Fruit fly (Drosophila melanogaster) whole organism, embryonic: ENCODE measurements around the gene Oamb.
A peak's percentile ranks its signal among the peaks of the same experiment; 100 is the strongest.

Experiments
- Ada2b ChIP-seq: fragments of 200-800 bp; sonication (Bioruptor generic); IDR thresholded peaks from 2 replicates; pipeline ENCODE4 v1.3.6; 2022; ENCODE audit warnings: missing biosample characterization, missing genetic modification characterization
- CG11504 ChIP-seq: fragments of 200-800 bp; sonication (Bioruptor generic); optimal IDR thresholded peaks from 3 replicates; lab custom pipeline; 2019; ENCODE audit warnings: missing biosample characterization, mild to moderate bottlenecking, missing genetic modification characterization, moderate library complexity
- CG1233 ChIP-seq: fragments of 200-800 bp; sonication (Bioruptor generic); optimal IDR thresholded peaks from 4 replicates; lab custom pipeline; 2018; ENCODE audit warnings: missing biosample characterization, mild to moderate bottlenecking, missing genetic modification characterization
- CG13296 ChIP-seq: fragments of 200-800 bp; sonication (Bioruptor generic); optimal IDR thresholded peaks from 3 replicates; lab custom pipeline; 2018; ENCODE audit warnings: missing biosample characterization, mild to moderate bottlenecking, missing genetic modification characterization
- CG13894 ChIP-seq: fragments of 200-800 bp; sonication (Bioruptor generic); optimal IDR thresholded peaks from 3 replicates; lab custom pipeline; 2018; ENCODE audit warnings: missing biosample characterization, mild to moderate bottlenecking, missing genetic modification characterization, moderate library complexity
- CG15269 ChIP-seq: fragments of 200-800 bp; sonication (Bioruptor generic); optimal IDR thresholded peaks from 2 replicates; lab custom pipeline; 2018; ENCODE audit warnings: missing biosample characterization, mild to moderate bottlenecking, missing genetic modification characterization, moderate library complexity
- CG1529 ChIP-seq: fragments of 200-800 bp; sonication (Bioruptor generic); optimal IDR thresholded peaks from 3 replicates; lab custom pipeline; 2018; ENCODE audit warnings: missing biosample characterization, missing genetic modification characterization
- CG1603 ChIP-seq: fragments of 200-800 bp; sonication (Bioruptor generic); optimal IDR thresholded peaks from 2 replicates; lab custom pipeline; 2019; ENCODE audit warnings: missing biosample characterization, mild to moderate bottlenecking, missing genetic modification characterization, moderate library complexity
- CG18764 ChIP-seq: fragments of 200-800 bp; sonication (Bioruptor generic); optimal IDR thresholded peaks from 3 replicates; lab custom pipeline; 2016; ENCODE audit warnings: missing biosample characterization, missing genetic modification characterization
- CG31441 ChIP-seq: fragments of 200-800 bp; sonication (Bioruptor generic); IDR thresholded peaks from 2 replicates; pipeline ENCODE4 v1.3.6; 2022; ENCODE audit warnings: missing biosample characterization, missing genetic modification characterization
- CG3281 ChIP-seq: fragments of 200-800 bp; sonication (Bioruptor generic); optimal IDR thresholded peaks from 3 replicates; lab custom pipeline; 2017; ENCODE audit warnings: missing biosample characterization, mild to moderate bottlenecking, missing genetic modification characterization
- CG3847 ChIP-seq: fragments of 200-800 bp; sonication (Bioruptor generic); IDR thresholded peaks from 2 replicates; pipeline ENCODE4 v1.3.6; 2022; ENCODE audit warnings: missing biosample characterization, missing genetic modification characterization
- CG3995 ChIP-seq: fragments of 200-800 bp; sonication (Bioruptor generic); optimal IDR thresholded peaks from 3 replicates; lab custom pipeline; 2016; ENCODE audit warnings: missing biosample characterization, missing genetic modification characterization
- CG9727 ChIP-seq: fragments of 200-800 bp; sonication (Bioruptor generic); optimal IDR thresholded peaks from 3 replicates; lab custom pipeline; 2017; ENCODE audit warnings: missing biosample characterization, mild to moderate bottlenecking, missing genetic modification characterization
- E2f1 ChIP-seq: fragments of 200-800 bp; sonication (Bioruptor generic); IDR thresholded peaks from 2 replicates; pipeline ENCODE4 v1.3.6; 2022; ENCODE audit warnings: missing biosample characterization, missing genetic modification characterization
- Ets65A ChIP-seq: fragments of 200-800 bp; sonication (Bioruptor generic); peaks from one replicate; lab custom pipeline; 2016; ENCODE audit warnings: missing biosample characterization, missing genetic modification characterization
- Fer1 ChIP-seq: fragments of 200-800 bp; sonication (Bioruptor generic); optimal IDR thresholded peaks from 2 replicates; lab custom pipeline; 2017; ENCODE audit warnings: missing biosample characterization, mild to moderate bottlenecking, missing genetic modification characterization
- Fer3 ChIP-seq: fragments of 200-800 bp; sonication (Bioruptor generic); optimal IDR thresholded peaks from 2 replicates; lab custom pipeline; 2018; ENCODE audit warnings: missing biosample characterization, mild to moderate bottlenecking, missing genetic modification characterization, moderate library complexity
- Hmr ChIP-seq: fragments of 200-800 bp; sonication (Bioruptor generic); optimal IDR thresholded peaks from 3 replicates; lab custom pipeline; 2017; ENCODE audit warnings: mild to moderate bottlenecking, missing biosample characterization, missing genetic modification reagents, missing genetic modification characterization
- Hr51 ChIP-seq, 2 experiments: fragments of 200-800 bp; sonication (Bioruptor generic); optimal IDR thresholded peaks; 2 replicates in 1 of 2; 3 replicates in 1 of 2; lab custom pipeline; 2016 to 2018; ENCODE audit warnings: missing biosample characterization in 2 of 2, missing genetic modification characterization in 2 of 2, mild to moderate bottlenecking in 1 of 2, moderate library complexity in 1 of 2
- Mrtf ChIP-seq: fragments of 200-800 bp; sonication (Bioruptor generic); IDR thresholded peaks from 3 replicates; pipeline ENCODE4 v1.3.6; 2022; ENCODE audit warnings: missing biosample characterization, missing genetic modification characterization
- Ptx1 ChIP-seq: fragments of 200-800 bp; sonication (Bioruptor generic); IDR thresholded peaks from 2 replicates; pipeline ENCODE4 v1.3.6; 2022; ENCODE audit warnings: missing biosample characterization, missing genetic modification characterization
- Sox102F ChIP-seq: fragments of 200-800 bp; sonication (Bioruptor generic); optimal IDR thresholded peaks from 2 replicates; lab custom pipeline; 2018; ENCODE audit warnings: missing biosample characterization, mild to moderate bottlenecking, missing genetic modification characterization, moderate library complexity
- abd-A ChIP-seq: fragments of 200-800 bp; sonication (Bioruptor generic); optimal IDR thresholded peaks from 3 replicates; lab custom pipeline; 2019; ENCODE audit warnings: missing biosample characterization, mild to moderate bottlenecking, missing genetic modification characterization, moderate library complexity
- ac ChIP-seq: fragments of 200-800 bp; sonication (Bioruptor generic); optimal IDR thresholded peaks from 3 replicates; lab custom pipeline; 2017; ENCODE audit warnings: missing biosample characterization, mild to moderate bottlenecking, missing genetic modification characterization
- aop ChIP-seq: fragments of 200-800 bp; sonication (Bioruptor generic); IDR thresholded peaks from 2 replicates; pipeline ENCODE4 v1.3.6; 2022; ENCODE audit warnings: missing biosample characterization, missing genetic modification characterization
- ato ChIP-seq: fragments of 200-800 bp; sonication (Bioruptor generic); IDR thresholded peaks from 2 replicates; pipeline ENCODE4 v1.3.6; 2022; ENCODE audit warnings: missing biosample characterization, missing genetic modification characterization; ENCODE audit not compliant: partially characterized antibody
- caup ChIP-seq: fragments of 200-800 bp; sonication (Bioruptor generic); optimal IDR thresholded peaks from 3 replicates; lab custom pipeline; 2017; ENCODE audit warnings: missing biosample characterization, mild to moderate bottlenecking, missing genetic modification characterization, moderate library complexity; ENCODE audit not compliant: severe bottlenecking
- crp ChIP-seq, 2 experiments: fragments of 200-800 bp; sonication (Bioruptor generic); optimal IDR thresholded peaks; 2 replicates in 1 of 2; 3 replicates in 1 of 2; lab custom pipeline; 2017; ENCODE audit warnings: missing biosample characterization in 2 of 2, missing genetic modification characterization in 2 of 2, mild to moderate bottlenecking in 1 of 2, moderate library complexity in 1 of 2
- cwo ChIP-seq: fragments of 200-800 bp; sonication (Bioruptor generic); optimal IDR thresholded peaks from 3 replicates; lab custom pipeline; 2017; ENCODE audit warnings: missing biosample characterization, missing genetic modification characterization, mild to moderate bottlenecking, moderate library complexity, missing genetic modification reagents
- dimm ChIP-seq: fragments of 200-800 bp; sonication (Bioruptor generic); IDR thresholded peaks from 2 replicates; pipeline ENCODE4 v1.3.6; 2022; ENCODE audit warnings: missing biosample characterization, missing genetic modification characterization
- dysf ChIP-seq: fragments of 200-800 bp; sonication (Bioruptor generic); IDR thresholded peaks from 3 replicates; pipeline ENCODE4 v1.3.6; 2022; ENCODE audit warnings: missing biosample characterization, missing genetic modification characterization
- gem ChIP-seq: fragments of 200-800 bp; sonication (Bioruptor generic); optimal IDR thresholded peaks from 2 replicates; lab custom pipeline; 2019; ENCODE audit warnings: missing biosample characterization, mild to moderate bottlenecking, missing genetic modification characterization, moderate library complexity
- gro ChIP-seq: fragments of 200-800 bp; sonication (Bioruptor generic); optimal IDR thresholded peaks from 2 replicates; lab custom pipeline; 2016; ENCODE audit warnings: missing biosample characterization, missing genetic modification characterization
- hb ChIP-seq: fragments of 200-800 bp; sonication (Bioruptor generic); IDR thresholded peaks from 3 replicates; pipeline ENCODE4 v1.3.6; 2022; ENCODE audit warnings: missing biosample characterization, missing genetic modification characterization; ENCODE audit not compliant: partially characterized antibody
- her ChIP-seq: fragments of 200-800 bp; sonication (Bioruptor generic); optimal IDR thresholded peaks from 2 replicates; lab custom pipeline; 2016; ENCODE audit warnings: missing biosample characterization, missing genetic modification characterization
- inv ChIP-seq: fragments of 200-800 bp; sonication (Bioruptor generic); IDR thresholded peaks from 2 replicates; pipeline ENCODE4 v1.3.6; 2022; ENCODE audit warnings: missing biosample characterization, missing genetic modification characterization; ENCODE audit not compliant: partially characterized antibody
- jing ChIP-seq: fragments of 200-800 bp; sonication (Bioruptor generic); optimal IDR thresholded peaks from 2 replicates; lab custom pipeline; 2018; ENCODE audit warnings: missing biosample characterization, mild to moderate bottlenecking, missing genetic modification characterization
- klu ChIP-seq: fragments of 200-800 bp; sonication (Bioruptor generic); IDR thresholded peaks from 2 replicates; pipeline ENCODE4 v1.3.6; 2022; ENCODE audit warnings: missing biosample characterization, missing genetic modification characterization
- lab ChIP-seq: fragments of 200-800 bp; sonication (Bioruptor generic); optimal IDR thresholded peaks from 3 replicates; lab custom pipeline; 2017; ENCODE audit warnings: missing biosample characterization, missing genetic modification characterization, mild to moderate bottlenecking, moderate library complexity, missing genetic modification reagents
- pan ChIP-seq, 4 experiments: fragments of >200 bp in 3 of 4; fragments of 200-800 bp in 1 of 4; sonication (Bioruptor generic) in 1 of 4; optimal IDR thresholded peaks in 3 of 4; IDR thresholded peaks in 1 of 4; 2 replicates each; pipeline versions ENCODE4 v1.3.6 to Lab custom; 2017 to 2022; ENCODE audit warnings: missing biosample characterization in 2 of 4, missing genetic modification characterization in 2 of 4, mixed read lengths in 1 of 4
- sens-2 ChIP-seq: fragments of 200-800 bp; sonication (Bioruptor generic); IDR thresholded peaks from 2 replicates; pipeline ENCODE4 v1.3.6; 2022; ENCODE audit warnings: missing biosample characterization, missing genetic modification characterization
- slbo ChIP-seq: fragments of 200-800 bp; sonication (Bioruptor generic); IDR thresholded peaks from 2 replicates; pipeline ENCODE4 v1.3.6; 2022; ENCODE audit warnings: missing biosample characterization, missing genetic modification characterization
- unc-4 ChIP-seq: fragments of 200-800 bp; sonication (Bioruptor generic); IDR thresholded peaks from 2 replicates; pipeline ENCODE4 v1.3.6; 2022; ENCODE audit warnings: missing biosample characterization, missing genetic modification characterization; ENCODE audit not compliant: partially characterized antibody
- vvl ChIP-seq: fragments of 200-800 bp; sonication (Bioruptor generic); IDR thresholded peaks from 2 replicates; pipeline ENCODE4 v1.3.6; 2022; ENCODE audit warnings: missing biosample characterization, missing genetic modification characterization
- wor ChIP-seq: fragments of 200-800 bp; sonication (Bioruptor generic); IDR thresholded peaks from 2 replicates; pipeline ENCODE4 v1.3.6; 2022; ENCODE audit warnings: missing biosample characterization, missing genetic modification characterization

The Oamb gene

DNA sequence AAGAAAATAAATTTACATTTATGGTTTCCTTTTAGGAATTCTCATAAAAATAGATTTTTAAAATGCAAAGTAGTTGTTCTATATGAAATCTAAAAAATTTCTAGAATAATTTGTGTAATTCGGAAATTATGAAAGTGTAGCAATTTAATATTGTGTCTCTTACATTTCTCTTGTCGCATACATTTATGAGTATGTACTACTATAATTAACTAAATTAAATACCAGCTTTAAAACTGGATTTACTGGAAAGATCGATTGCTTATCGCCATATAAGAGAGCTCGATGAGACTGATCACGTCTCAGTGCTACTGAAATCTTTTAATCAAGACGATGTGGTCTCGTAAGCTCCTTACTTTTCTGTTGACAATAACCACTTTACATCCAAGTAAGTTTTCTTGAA is 17.0 kb upstream of the Oamb start, which contains the start of gene CG31205:
CG31205 (plus strand) TSS at position 301 of the 400 bp plus-strand sequence.
- TF ChIP-seq sens-2 (no peak), CG18764 (GFP tag; lab: Kevin White, UChicago) (no peak), crp (GFP tag; optimal IDR thresholded peaks at IDR 0.05; lab: Kevin White, UChicago) (no peak), wor (GFP tag; lab: Robert Waterston, UW) (no peak), CG31441 (GFP tag; lab: Robert Waterston, UW) (no peak), E2f1 (GFP tag; lab: Robert Waterston, UW) (no peak), CG1529 (GFP tag; lab: Kevin White, UChicago) (no peak), hb (GFP tag; lab: Robert Waterston, UW) (no peak), dimm (GFP tag; lab: Robert Waterston, UW) (no peak), inv (GFP tag; lab: Robert Waterston, UW) (no peak), CG1233 (GFP tag; lab: Kevin White, UChicago) (no peak), aop (GFP tag; lab: Robert Waterston, UW) (no peak)
- TF ChIP-seq, all 482 proteins: peak for 0

DNA sequence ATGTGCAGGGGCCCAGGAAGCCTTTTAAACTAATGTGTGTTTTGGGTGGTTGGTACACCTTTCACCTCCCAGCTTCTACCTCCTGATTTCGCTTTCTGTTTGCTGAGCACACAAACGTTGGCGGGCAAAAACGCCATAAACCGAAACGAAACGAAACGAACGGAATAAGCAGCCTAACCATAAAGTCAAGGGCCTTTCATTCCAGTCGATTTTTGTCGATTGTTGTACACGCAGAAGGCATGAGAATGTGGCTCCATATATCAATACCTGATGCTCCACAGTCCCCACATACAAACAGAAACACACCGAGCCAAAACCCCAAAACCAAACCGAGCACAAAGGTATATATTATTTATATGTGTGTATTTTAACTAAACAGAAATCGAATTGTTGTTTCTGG is 9.1 kb upstream of the Oamb start:
- peak; percentile 37 for TF ChIP-seq Ets65A (GFP tag; lab: Kevin White, UChicago)
- TF ChIP-seq CG9727 (GFP tag; lab: Kevin White, UChicago) = no peak
- peak; percentile 86 for TF ChIP-seq CG13894 (tag; lab: Kevin White, UChicago)
- TF ChIP-seq Ada2b (GFP tag; lab: Robert Waterston, UW) = no peak
- TF ChIP-seq her (GFP tag; lab: Kevin White, UChicago) = no peak

DNA sequence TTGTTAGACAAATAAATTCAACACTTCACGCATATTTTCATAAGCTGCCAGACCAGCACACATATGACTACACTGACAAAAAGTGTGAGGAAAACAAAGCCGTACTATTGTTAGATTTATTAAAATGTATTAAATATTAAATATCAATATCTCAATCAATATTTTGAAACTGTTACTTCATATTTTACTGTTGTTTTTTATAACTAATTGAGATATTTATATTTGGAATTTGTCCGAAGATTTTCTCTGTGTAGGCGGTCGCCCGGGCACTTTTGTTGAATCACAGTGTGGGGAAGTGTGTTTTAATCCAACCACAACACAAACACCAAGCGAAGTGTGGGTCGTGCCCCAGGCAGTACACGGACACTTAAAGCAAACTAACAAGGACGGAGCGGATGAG is 4.9 kb upstream of the Oamb start:
- TF ChIP-seq Hr51 (GFP tag; optimal IDR thresholded peaks at IDR 0.05; lab: Kevin White, UChicago) = peak in 1 of 2 experiments; percentile 30
- TF ChIP-seq Fer3 (tag; lab: Kevin White, UChicago) = peak; percentile 11
- TF ChIP-seq pan (optimal IDR thresholded peaks at IDR 0.05; lab: Kevin White, UChicago) = no peak
- peak in 1 of 2 experiments; percentile 5 for TF ChIP-seq pan (GFP tag; optimal IDR thresholded peaks at IDR 0.05 in 1 of 2, IDR thresholded peaks at IDR 0.05 in 1 of 2)
- TF ChIP-seq Sox102F (GFP tag; lab: Kevin White, UChicago) = peak; percentile 10
- TF ChIP-seq cwo = peak; percentile 1
- TF ChIP-seq Fer1 (GFP tag; lab: Kevin White, UChicago) = peak; percentile 52
- no peak for TF ChIP-seq jing (GFP tag; lab: Kevin White, UChicago)
- TF ChIP-seq gro (GFP tag; lab: Kevin White, UChicago) = no peak
- TF ChIP-seq Hmr (GFP tag; lab: Kevin White, UChicago) = peak; percentile 57
- peak; percentile 42 for TF ChIP-seq CG11504 (tag; lab: Kevin White, UChicago)
- no peak for TF ChIP-seq ac (GFP tag; lab: Kevin White, UChicago)
- TF ChIP-seq klu = no peak
- TF ChIP-seq lab (GFP tag; lab: Kevin White, UChicago) = peak; percentile 51
- no peak for TF ChIP-seq CG1603 (tag; lab: Kevin White, UChicago)
- TF ChIP-seq unc-4 (GFP tag; lab: Robert Waterston, UW) = no peak
- TF ChIP-seq CG3995 (GFP tag; lab: Kevin White, UChicago) = no peak
- peak; percentile 32 for TF ChIP-seq CG15269 (tag; lab: Kevin White, UChicago)
- peak; percentile 12 for TF ChIP-seq CG13296
- peak; percentile 31 for TF ChIP-seq CG3281 (GFP tag; lab: Kevin White, UChicago)
- peak; percentile 31; the same call in 1 of the 3 replicates for TF ChIP-seq dysf (GFP tag; lab: Robert Waterston, UW)
- TF ChIP-seq CG3847 (GFP tag; lab: Robert Waterston, UW) = 0 out of 2 replicates have a peak, but pooled peaks have one; percentile 15
- peak; percentile 45 for TF ChIP-seq caup (GFP tag; lab: Kevin White, UChicago)
- TF ChIP-seq Mrtf (GFP tag; lab: Robert Waterston, UW) = no peak
- no peak for TF ChIP-seq abd-A (tag; lab: Kevin White, UChicago)
- 0 out of 2 replicates have a peak, but pooled peaks have one; percentile 13 for TF ChIP-seq vvl (GFP tag; lab: Robert Waterston, UW)
- peak; percentile 43 for TF ChIP-seq gem (tag; lab: Kevin White, UChicago)
- TF ChIP-seq Ptx1 (GFP tag; lab: Robert Waterston, UW) = 0 out of 2 replicates have a peak, but pooled peaks have one; percentile 13
- TF ChIP-seq ato (GFP tag; lab: Robert Waterston, UW) = no peak
- 0 out of 2 replicates have a peak, but pooled peaks have one; percentile 16 for TF ChIP-seq slbo
